Fruit fly (Drosophila melanogaster) whole organism, embryonic: ENCODE measurements around the gene CG18788.

Experiments used
- Antp ChIP-seq: fragments of 200-800 bp; sonication (Bioruptor generic); optimal IDR thresholded peaks from 3 replicates; lab custom pipeline; 2016; ENCODE audit warnings: missing biosample characterization, missing genetic modification characterization
- Atf6 ChIP-seq: fragments of 200-800 bp; sonication (Bioruptor generic); IDR thresholded peaks from 2 replicates; pipeline ENCODE4 v1.3.6; 2022; ENCODE audit warnings: missing biosample characterization, missing genetic modification characterization
- B-H2 ChIP-seq: fragments of 200-800 bp; sonication (Bioruptor generic); optimal IDR thresholded peaks from 2 replicates; lab custom pipeline; 2018; ENCODE audit warnings: missing biosample characterization, mild to moderate bottlenecking, missing genetic modification characterization
- C15 ChIP-seq: fragments of 200-800 bp; sonication (Bioruptor generic); IDR thresholded peaks from 3 replicates; pipeline ENCODE4 v1.3.6; 2022; ENCODE audit warnings: missing biosample characterization, missing genetic modification characterization
- CG10321 ChIP-seq: fragments of 200-800 bp; sonication (Bioruptor generic); IDR thresholded peaks from 2 replicates; pipeline ENCODE4 v1.3.6; 2022; ENCODE audit warnings: missing biosample characterization, missing genetic modification characterization
- CG11723 ChIP-seq: fragments of 200-800 bp; sonication (Bioruptor generic); optimal IDR thresholded peaks from 2 replicates; lab custom pipeline; 2017; ENCODE audit warnings: missing biosample characterization, mild to moderate bottlenecking, missing genetic modification characterization
- CG12104 ChIP-seq: fragments of 200-800 bp; sonication (Bioruptor generic); optimal IDR thresholded peaks from 3 replicates; lab custom pipeline; 2016; ENCODE audit warnings: missing biosample characterization, missing genetic modification characterization
- CG13424 ChIP-seq: fragments of 200-800 bp; sonication (Bioruptor generic); optimal IDR thresholded peaks from 2 replicates; lab custom pipeline; 2019; ENCODE audit warnings: missing biosample characterization, mild to moderate bottlenecking, missing genetic modification characterization, moderate library complexity
- CG13894 ChIP-seq: fragments of 200-800 bp; sonication (Bioruptor generic); optimal IDR thresholded peaks from 3 replicates; lab custom pipeline; 2018; ENCODE audit warnings: missing biosample characterization, mild to moderate bottlenecking, missing genetic modification characterization, moderate library complexity
- CG15514 ChIP-seq: fragments of 200-800 bp; sonication (Bioruptor generic); optimal IDR thresholded peaks from 3 replicates; lab custom pipeline; 2017; ENCODE audit warnings: missing biosample characterization, missing genetic modification characterization, mild to moderate bottlenecking, moderate library complexity, missing genetic modification reagents
- CG15696 ChIP-seq: fragments of 200-800 bp; sonication (Bioruptor generic); optimal IDR thresholded peaks from 2 replicates; lab custom pipeline; 2019; ENCODE audit warnings: missing biosample characterization, mild to moderate bottlenecking, missing genetic modification characterization, moderate library complexity
- CG17359 ChIP-seq: fragments of 200-800 bp; sonication (Bioruptor generic); optimal IDR thresholded peaks from 3 replicates; lab custom pipeline; 2018; ENCODE audit warnings: missing biosample characterization, mild to moderate bottlenecking, missing genetic modification characterization, moderate library complexity
- CG17361 ChIP-seq: fragments of 200-800 bp; sonication (Bioruptor generic); IDR thresholded peaks from 3 replicates; pipeline ENCODE4 v1.3.6; 2022; ENCODE audit warnings: missing biosample characterization, missing genetic modification characterization
- CG17912 ChIP-seq: fragments of 200-800 bp; sonication (Bioruptor generic); optimal IDR thresholded peaks from 2 replicates; lab custom pipeline; 2018; ENCODE audit warnings: missing biosample characterization, mild to moderate bottlenecking, missing genetic modification characterization
- CG1792 ChIP-seq: fragments of 200-800 bp; sonication (Bioruptor generic); optimal IDR thresholded peaks from 2 replicates; lab custom pipeline; 2016; ENCODE audit warnings: missing biosample characterization, missing genetic modification characterization
- CG2120 ChIP-seq: fragments of 200-800 bp; sonication (Bioruptor generic); optimal IDR thresholded peaks from 3 replicates; lab custom pipeline; 2016; ENCODE audit warnings: missing biosample characterization, missing genetic modification characterization
- CG4617 ChIP-seq: fragments of 200-800 bp; sonication (Bioruptor generic); optimal IDR thresholded peaks from 3 replicates; lab custom pipeline; 2016; ENCODE audit warnings: missing biosample characterization, missing genetic modification characterization, borderline replicate concordance
- CG5245 ChIP-seq: fragments of 200-800 bp; sonication (Bioruptor generic); optimal IDR thresholded peaks from 3 replicates; lab custom pipeline; 2016; ENCODE audit warnings: missing biosample characterization, missing genetic modification characterization
- CG6689 ChIP-seq: fragments of 200-800 bp; sonication (Bioruptor generic); IDR thresholded peaks from 2 replicates; pipeline ENCODE4 v1.3.6; 2022; ENCODE audit warnings: missing biosample characterization, missing genetic modification characterization
- CG7786 ChIP-seq: fragments of 200-800 bp; sonication (Bioruptor generic); optimal IDR thresholded peaks from 2 replicates; lab custom pipeline; 2016; ENCODE audit warnings: missing biosample characterization, missing genetic modification characterization
- CG8944 ChIP-seq: fragments of 200-800 bp; sonication (Bioruptor generic); optimal IDR thresholded peaks from 3 replicates; lab custom pipeline; 2016; ENCODE audit warnings: missing biosample characterization, missing genetic modification characterization
- CG9437 ChIP-seq: fragments of 200-800 bp; sonication (Bioruptor generic); optimal IDR thresholded peaks from 2 replicates; lab custom pipeline; 2018; ENCODE audit warnings: missing biosample characterization, mild to moderate bottlenecking, missing genetic modification characterization
- CG9797 ChIP-seq: fragments of 200-800 bp; sonication (Bioruptor generic); optimal IDR thresholded peaks from 3 replicates; lab custom pipeline; 2018; ENCODE audit warnings: missing biosample characterization, mild to moderate bottlenecking, missing genetic modification characterization
- CG9817 ChIP-seq: fragments of 200-800 bp; sonication (Bioruptor generic); optimal IDR thresholded peaks from 2 replicates; lab custom pipeline; 2018; ENCODE audit warnings: missing biosample characterization, mild to moderate bottlenecking, missing genetic modification characterization, moderate library complexity
- Eip74EF ChIP-seq, 2 experiments: fragments of 200-800 bp in 1 of 2; fragments of >200 bp in 1 of 2; sonication (Bioruptor generic) in 1 of 2; optimal IDR thresholded peaks; 2 replicates each; lab custom pipeline; 2017 to 2019; ENCODE audit warnings: missing biosample characterization in 2 of 2, missing genetic modification characterization in 2 of 2, mild to moderate bottlenecking in 1 of 2, moderate library complexity in 1 of 2
- HLH4C ChIP-seq: fragments of 200-800 bp; sonication (Bioruptor generic); IDR thresholded peaks from 3 replicates; pipeline ENCODE4 v1.3.6; 2022; ENCODE audit warnings: missing biosample characterization, missing genetic modification characterization; ENCODE audit not compliant: partially characterized antibody
- Lim3 ChIP-seq: fragments of 200-800 bp; sonication (Bioruptor generic); IDR thresholded peaks from 2 replicates; pipeline ENCODE4 v1.3.6; 2022; ENCODE audit warnings: missing biosample characterization, missing genetic modification characterization
- MBD-R2 ChIP-seq: fragments of 200-800 bp; sonication (Bioruptor generic); IDR thresholded peaks from 2 replicates; pipeline ENCODE4 v1.3.6; 2022; ENCODE audit warnings: missing biosample characterization, missing genetic modification characterization
- Opbp ChIP-seq: fragments of 200-800 bp; sonication (Bioruptor generic); IDR thresholded peaks from 3 replicates; pipeline ENCODE4 v1.3.6; 2022; ENCODE audit warnings: missing biosample characterization, missing genetic modification characterization; ENCODE audit not compliant: partially characterized antibody
- Ravus ChIP-seq: fragments of 200-800 bp; sonication (Bioruptor generic); IDR thresholded peaks from 2 replicates; pipeline ENCODE4 v1.3.6; 2022; ENCODE audit warnings: missing biosample characterization, missing genetic modification characterization
- Ssrp ChIP-seq: fragments of 200-800 bp; sonication (Bioruptor generic); optimal IDR thresholded peaks from 2 replicates; lab custom pipeline; 2018; ENCODE audit warnings: missing biosample characterization, mild to moderate bottlenecking, missing genetic modification characterization, moderate library complexity
- TFAM ChIP-seq: fragments of 200-800 bp; sonication (Bioruptor generic); optimal IDR thresholded peaks from 2 replicates; lab custom pipeline; 2017; ENCODE audit warnings: missing biosample characterization, missing genetic modification characterization, inconsistent platforms
- Taf1 ChIP-seq: fragments of 200-800 bp; sonication (Bioruptor generic); IDR thresholded peaks from 2 replicates; pipeline ENCODE4 v1.3.6; 2022; ENCODE audit warnings: missing biosample characterization, missing genetic modification characterization
- amos ChIP-seq: fragments of 200-800 bp; sonication (Bioruptor generic); IDR thresholded peaks from 2 replicates; pipeline ENCODE4 v1.3.6; 2022; ENCODE audit warnings: missing biosample characterization, missing genetic modification characterization; ENCODE audit not compliant: partially characterized antibody
- cg ChIP-seq: fragments of 200-800 bp; sonication (Bioruptor generic); optimal IDR thresholded peaks from 3 replicates; lab custom pipeline; 2019; ENCODE audit warnings: missing biosample characterization, mild to moderate bottlenecking, missing genetic modification characterization, moderate library complexity
- chm ChIP-seq: fragments of 200-800 bp; sonication (Bioruptor generic); IDR thresholded peaks from 2 replicates; pipeline ENCODE4 v1.3.6; 2022; ENCODE audit warnings: missing biosample characterization, missing genetic modification characterization
- dati ChIP-seq: fragments of 200-800 bp; sonication (Bioruptor generic); IDR thresholded peaks from 2 replicates; pipeline ENCODE4 v1.3.6; 2022; ENCODE audit warnings: missing biosample characterization, missing genetic modification characterization
- eve ChIP-seq, 2 experiments: fragments of >200 bp; optimal IDR thresholded peaks; 2 replicates each; lab custom pipeline; 2017; ENCODE audit warnings: missing biosample characterization in 2 of 2, missing genetic modification characterization in 2 of 2
- exex ChIP-seq: fragments of 200-800 bp; sonication (Bioruptor generic); optimal IDR thresholded peaks from 4 replicates; lab custom pipeline; 2018; ENCODE audit warnings: missing biosample characterization, mild to moderate bottlenecking, missing genetic modification characterization, moderate library complexity
- gfzf ChIP-seq: fragments of 200-800 bp; sonication (Bioruptor generic); optimal IDR thresholded peaks from 2 replicates; lab custom pipeline; 2016; ENCODE audit warnings: missing biosample characterization, mild to moderate bottlenecking, missing genetic modification characterization, moderate library complexity
- her ChIP-seq: fragments of 200-800 bp; sonication (Bioruptor generic); optimal IDR thresholded peaks from 2 replicates; lab custom pipeline; 2016; ENCODE audit warnings: missing biosample characterization, missing genetic modification characterization
- lmd ChIP-seq: fragments of 200-800 bp; sonication (Bioruptor generic); IDR thresholded peaks from 2 replicates; pipeline ENCODE4 v1.3.6; 2022; ENCODE audit warnings: missing biosample characterization, missing genetic modification characterization
- otp ChIP-seq: fragments of 200-800 bp; sonication (Bioruptor generic); IDR thresholded peaks from 3 replicates; pipeline ENCODE4, ENCODE4 v1.3.6; 2022; ENCODE audit warnings: missing biosample characterization, missing genetic modification characterization
- p53 ChIP-seq: fragments of 200-800 bp; sonication (Bioruptor generic); optimal IDR thresholded peaks from 2 replicates; lab custom pipeline; 2016; ENCODE audit warnings: missing biosample characterization, missing genetic modification characterization
- pb ChIP-seq: fragments of 200-800 bp; sonication (Bioruptor generic); optimal IDR thresholded peaks from 3 replicates; lab custom pipeline; 2016; ENCODE audit warnings: missing biosample characterization, missing genetic modification characterization
- psq ChIP-seq: fragments of 200-800 bp; sonication (Bioruptor generic); optimal IDR thresholded peaks from 2 replicates; lab custom pipeline; 2017; ENCODE audit warnings: missing biosample characterization, missing genetic modification characterization
- shn ChIP-seq: fragments of 200-800 bp; sonication (Bioruptor generic); optimal IDR thresholded peaks from 3 replicates; lab custom pipeline; 2016; ENCODE audit warnings: missing biosample characterization, missing genetic modification characterization
- tx ChIP-seq: fragments of 200-800 bp; sonication (Bioruptor generic); optimal IDR thresholded peaks from 2 replicates; lab custom pipeline; 2016; ENCODE audit warnings: missing biosample characterization, missing genetic modification characterization
- vnd ChIP-seq: fragments of 200-800 bp; sonication (Bioruptor generic); IDR thresholded peaks from 3 replicates; pipeline ENCODE4 v1.3.6; 2022; ENCODE audit warnings: missing biosample characterization, missing genetic modification characterization; ENCODE audit not compliant: partially characterized antibody

CG18788 gene

DNA sequence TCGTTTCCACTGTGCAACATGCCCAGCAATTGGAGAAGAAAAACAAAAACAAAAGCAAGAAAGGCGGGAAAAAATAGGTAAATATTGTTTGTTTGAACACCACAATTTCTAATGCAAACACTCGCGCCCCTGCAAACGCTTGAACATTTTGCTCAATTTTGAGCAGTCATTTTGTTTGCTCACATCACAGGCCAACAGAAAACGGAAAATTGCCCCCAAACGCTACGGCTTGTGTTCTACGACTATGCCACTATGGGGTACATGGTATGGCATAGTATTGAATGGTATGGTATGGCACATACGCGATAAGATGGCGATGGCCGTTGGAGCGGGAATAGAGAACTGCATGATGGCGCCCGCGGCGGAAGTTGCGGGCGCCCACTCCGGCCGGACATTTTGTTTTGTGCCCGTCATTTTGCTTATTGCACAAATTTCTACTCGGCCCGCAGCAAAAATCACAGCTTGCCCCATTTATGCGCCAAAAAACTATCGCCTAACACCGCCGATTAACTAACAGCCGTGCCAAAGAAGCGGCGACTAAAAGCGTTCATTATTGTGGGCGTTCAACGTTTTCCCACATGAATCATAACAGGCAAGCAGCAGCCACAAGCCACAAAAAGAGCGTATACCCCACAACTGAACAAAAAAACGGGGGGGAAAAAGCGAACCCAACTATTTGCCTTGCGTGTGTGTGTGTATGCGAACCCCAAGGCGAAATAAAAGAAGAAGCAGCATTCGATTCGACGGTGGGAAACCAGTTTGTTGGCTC, 29.6 kb upstream of the CG18788 start (continued):
- TF ChIP-seq CG6689 (GFP tag; lab: Robert Waterston, UW), result no peak
- peak; percentile 24 for TF ChIP-seq CG8944 (GFP tag; lab: Kevin White, UChicago)
- no peak for TF ChIP-seq eve (GFP tag; optimal IDR thresholded peaks at IDR 0.05; lab: Kevin White, UChicago)
- peak; percentile 53 for TF ChIP-seq B-H2 (GFP tag; lab: Kevin White, UChicago)
- TF ChIP-seq Opbp (GFP tag; lab: Robert Waterston, UW), result no peak
- no peak for TF ChIP-seq pb (GFP tag; lab: Kevin White, UChicago)
- peak; percentile 9 for TF ChIP-seq psq (GFP tag; lab: Kevin White, UChicago)
- peak; percentile 15 for TF ChIP-seq CG1792 (GFP tag; lab: Kevin White, UChicago)
- peak; percentile 22 for TF ChIP-seq tx (GFP tag; lab: Kevin White, UChicago)
- TF ChIP-seq CG5245 (GFP tag; lab: Kevin White, UChicago), result no peak
- TF ChIP-seq C15 (GFP tag; lab: Robert Waterston, UW), result no peak
- peak; percentile 47 for TF ChIP-seq CG2120 (GFP tag; lab: Kevin White, UChicago)
- peak; percentile 12 for TF ChIP-seq CG9817 (tag; lab: Kevin White, UChicago)
- peak; percentile 60 for TF ChIP-seq cg (GFP tag; lab: Kevin White, UChicago)
- no peak for TF ChIP-seq TFAM (GFP tag; lab: Kevin White, UChicago)
- TF ChIP-seq CG10321 (GFP tag; lab: Robert Waterston, UW), result no peak
- TF ChIP-seq HLH4C (GFP tag; lab: Robert Waterston, UW), result no peak
- TF ChIP-seq MBD-R2, result no peak
- TF ChIP-seq Lim3, result no peak
- TF ChIP-seq dati (GFP tag; lab: Robert Waterston, UW), result no peak
- no peak for TF ChIP-seq otp (GFP tag; lab: Robert Waterston, UW)
- peak in 1 of 2 experiments; percentile 38 for TF ChIP-seq Eip74EF (GFP tag; optimal IDR thresholded peaks at IDR 0.05; lab: Kevin White, UChicago)
- TF ChIP-seq Ravus, result no peak
- no peak for TF ChIP-seq Ssrp
- TF ChIP-seq CG12104 (GFP tag; lab: Kevin White, UChicago), result peak; percentile 62
- no peak for TF ChIP-seq lmd (GFP tag; lab: Robert Waterston, UW)
- TF ChIP-seq CG15696, result peak; percentile 77
- no peak for TF ChIP-seq Taf1 (GFP tag; lab: Robert Waterston, UW)
- no peak for TF ChIP-seq Atf6 (GFP tag; lab: Robert Waterston, UW)
- TF ChIP-seq her, result peak; percentile 69
- peak; percentile 18 for TF ChIP-seq CG9437 (GFP tag; lab: Kevin White, UChicago)
- no peak for TF ChIP-seq amos (GFP tag; lab: Robert Waterston, UW)
- TF ChIP-seq gfzf (GFP tag; lab: Kevin White, UChicago), result no peak
- TF ChIP-seq chm (GFP tag; lab: Robert Waterston, UW), result no peak
- TF ChIP-seq shn (GFP tag; lab: Kevin White, UChicago), result no peak
- no peak for TF ChIP-seq CG9797
- TF ChIP-seq CG17361 (GFP tag; lab: Robert Waterston, UW), result no peak
- peak; percentile 75 for TF ChIP-seq CG17912
- TF ChIP-seq CG11723, result peak; percentile 78
- TF ChIP-seq CG7786 (GFP tag; lab: Kevin White, UChicago), result no peak
- peak; percentile 33 for TF ChIP-seq Antp (GFP tag; lab: Kevin White, UChicago)
- no peak for TF ChIP-seq vnd (GFP tag; lab: Robert Waterston, UW)
- TF ChIP-seq p53, result no peak
- peak; percentile 5 for TF ChIP-seq CG4617 (GFP tag; lab: Kevin White, UChicago)
- TF ChIP-seq CG15514 (GFP tag; lab: Kevin White, UChicago), result peak; percentile 29
- peak; percentile 74 for TF ChIP-seq CG17359
- peak; percentile 79 for TF ChIP-seq exex (tag; lab: Kevin White, UChicago)
- peak; percentile 87 for TF ChIP-seq CG13894 (tag; lab: Kevin White, UChicago)
- peak; percentile 76 for TF ChIP-seq CG13424 (tag; lab: Kevin White, UChicago)
